Worm (Caenorhabditis elegans) whole organism, late embryonic: ENCODE results near the gene F26F2.10.

Source experiments
- C38D4.7 ChIP-seq: fragments of 200-800 bp; sonication (Bioruptor generic); optimal IDR thresholded peaks from 2 replicates; lab custom pipeline; 2018; ENCODE audit warnings: mild to moderate bottlenecking, missing genetic modification characterization, moderate library complexity, missing compliant biosample characterization
- K02D7.2 ChIP-seq: sonication (generic microtip); optimal IDR thresholded peaks from 2 replicates; lab custom pipeline; 2017; ENCODE audit warnings: mild to moderate bottlenecking, missing genetic modification characterization, missing compliant biosample characterization
- T23F11.4 ChIP-seq: fragments of 200-800 bp; sonication (Bioruptor generic); optimal IDR thresholded peaks from 2 replicates; lab custom pipeline; 2018; ENCODE audit warnings: mild to moderate bottlenecking, missing genetic modification characterization, missing compliant biosample characterization
- ama-1 ChIP-seq: fragments of 150-350 bp; optimal IDR thresholded peaks from 2 replicates; lab custom pipeline; 2014
- ceh-14 ChIP-seq: sonication (generic microtip); optimal IDR thresholded peaks from 2 replicates; lab custom pipeline; 2016; ENCODE audit warnings: missing genotype, missing genetic modification characterization, missing compliant biosample characterization
- ceh-2 ChIP-seq: sonication (generic microtip); optimal IDR thresholded peaks from 2 replicates; lab custom pipeline; 2016; ENCODE audit warnings: missing genotype, missing genetic modification characterization, missing compliant biosample characterization
- ceh-22 ChIP-seq: sonication (generic microtip); optimal IDR thresholded peaks from 2 replicates; lab custom pipeline; 2017; ENCODE audit warnings: missing biosample characterization, missing genetic modification characterization
- ceh-30 ChIP-seq: fragments of 150-350 bp; optimal IDR thresholded peaks from 2 replicates; lab custom pipeline; 2014; ENCODE audit warnings: missing biosample characterization, missing genetic modification characterization
- ceh-31 ChIP-seq: sonication (generic microtip); optimal IDR thresholded peaks from 2 replicates; lab custom pipeline; 2016; ENCODE audit warnings: missing genetic modification characterization, missing compliant biosample characterization
- ceh-34 ChIP-seq: sonication (generic microtip); optimal IDR thresholded peaks from 2 replicates; lab custom pipeline; 2016; ENCODE audit warnings: mild to moderate bottlenecking, missing genetic modification characterization, missing compliant biosample characterization
- ceh-6 ChIP-seq: fragments of 200-800 bp; sonication (Bioruptor generic); optimal IDR thresholded peaks from 2 replicates; lab custom pipeline; 2018; ENCODE audit warnings: mild to moderate bottlenecking, missing genetic modification characterization, missing compliant biosample characterization
- ceh-9 ChIP-seq: sonication (generic microtip); optimal IDR thresholded peaks from 2 replicates; lab custom pipeline; 2016; ENCODE audit warnings: mild to moderate bottlenecking, missing genetic modification characterization, inconsistent platforms, missing compliant biosample characterization
- che-1 ChIP-seq: sonication (generic microtip); optimal IDR thresholded peaks from 2 replicates; lab custom pipeline; 2016; ENCODE audit warnings: mild to moderate bottlenecking, missing genetic modification characterization, missing compliant biosample characterization
- dmd-4 ChIP-seq: sonication (generic microtip); optimal IDR thresholded peaks from 2 replicates; lab custom pipeline; 2016; ENCODE audit warnings: borderline replicate concordance, missing genetic modification characterization, missing compliant biosample characterization
- dve-1 ChIP-seq: sonication (generic microtip); optimal IDR thresholded peaks from 2 replicates; lab custom pipeline; 2017; ENCODE audit warnings: antibody characterized with exemption, mild to moderate bottlenecking, missing genetic modification characterization, missing compliant biosample characterization
- elt-4 ChIP-seq: sonication (generic microtip); optimal IDR thresholded peaks from 2 replicates; lab custom pipeline; 2016; ENCODE audit warnings: missing genetic modification characterization, missing compliant biosample characterization
- ets-4 ChIP-seq: sonication (generic microtip); optimal IDR thresholded peaks from 2 replicates; lab custom pipeline; 2016; ENCODE audit warnings: missing genetic modification characterization, missing compliant biosample characterization
- eyg-1 ChIP-seq: sonication (generic microtip); optimal IDR thresholded peaks from 2 replicates; lab custom pipeline; 2016; ENCODE audit warnings: missing genotype, missing genetic modification characterization, missing compliant biosample characterization
- fax-1 ChIP-seq: sonication (generic microtip); optimal IDR thresholded peaks from 2 replicates; lab custom pipeline; 2016; ENCODE audit warnings: missing genotype, missing genetic modification characterization, missing compliant biosample characterization
- fkh-6 ChIP-seq: sonication (generic microtip); optimal IDR thresholded peaks from 2 replicates; lab custom pipeline; 2016; ENCODE audit warnings: missing genetic modification characterization, missing compliant biosample characterization
- hlh-13 ChIP-seq: fragments of 200-800 bp; sonication (Bioruptor generic); optimal IDR thresholded peaks from 2 replicates; lab custom pipeline; 2018; ENCODE audit warnings: mild to moderate bottlenecking, missing genetic modification characterization, missing compliant biosample characterization
- hlh-30 ChIP-seq: sonication (generic microtip); optimal IDR thresholded peaks from 2 replicates; lab custom pipeline; 2017; ENCODE audit warnings: antibody characterized with exemption, missing genetic modification characterization, missing compliant biosample characterization; ENCODE audit not compliant: insufficient read depth
- lim-6 ChIP-seq: sonication (generic microtip); optimal IDR thresholded peaks from 2 replicates; lab custom pipeline; 2016; ENCODE audit warnings: missing genetic modification characterization, missing compliant biosample characterization
- madf-2 ChIP-seq: sonication (generic microtip); optimal IDR thresholded peaks from 2 replicates; lab custom pipeline; 2017; ENCODE audit warnings: missing genetic modification characterization, missing compliant biosample characterization
- nfya-1 ChIP-seq: sonication (generic microtip); optimal IDR thresholded peaks from 2 replicates; lab custom pipeline; 2017; ENCODE audit warnings: missing genetic modification characterization, mild to moderate bottlenecking, missing compliant biosample characterization, antibody characterized with exemption, moderate library complexity
- nhr-11 ChIP-seq: fragments of 150-350 bp; optimal IDR thresholded peaks from 2 replicates; lab custom pipeline; 2014; ENCODE audit warnings: missing biosample characterization, missing genetic modification characterization
- odd-2 ChIP-seq: sonication (generic microtip); optimal IDR thresholded peaks from 2 replicates; lab custom pipeline; 2017; ENCODE audit warnings: antibody characterized with exemption, mild to moderate bottlenecking, missing genetic modification characterization, missing compliant biosample characterization
- pax-1 ChIP-seq: fragments of 150-350 bp; optimal IDR thresholded peaks from 2 replicates; lab custom pipeline; 2014; ENCODE audit warnings: missing biosample characterization, missing genetic modification characterization
- pha-2 ChIP-seq: sonication (generic microtip); optimal IDR thresholded peaks from 2 replicates; lab custom pipeline; 2017; ENCODE audit warnings: mild to moderate bottlenecking, missing genetic modification characterization, missing compliant biosample characterization
- pros-1 ChIP-seq: fragments of 150-350 bp; optimal IDR thresholded peaks from 2 replicates; lab custom pipeline; 2014; ENCODE audit warnings: missing biosample characterization, missing genetic modification reagents, missing genetic modification characterization
- ref-2 ChIP-seq: sonication (generic microtip); optimal IDR thresholded peaks from 2 replicates; lab custom pipeline; 2016; ENCODE audit warnings: missing genetic modification characterization, missing compliant biosample characterization
- sdc-2 ChIP-seq: sonication (generic microtip); optimal IDR thresholded peaks from 2 replicates; lab custom pipeline; 2016; ENCODE audit warnings: missing genotype, missing genetic modification characterization, missing compliant biosample characterization
- sox-2 ChIP-seq: fragments of 200-800 bp; sonication (Bioruptor generic); IDR thresholded peaks from 2 replicates; pipeline ENCODE4 v1.3.6; 2022; ENCODE audit warnings: missing genetic modification reagents, missing genetic modification characterization, missing compliant biosample characterization
- sox-4 ChIP-seq: sonication (generic microtip); optimal IDR thresholded peaks from 2 replicates; lab custom pipeline; 2017; ENCODE audit warnings: mild to moderate bottlenecking, missing genetic modification characterization, inconsistent platforms, missing compliant biosample characterization
- syd-9 ChIP-seq: sonication (generic microtip); optimal IDR thresholded peaks from 2 replicates; lab custom pipeline; 2016; ENCODE audit warnings: mild to moderate bottlenecking, missing genetic modification characterization, moderate library complexity, missing compliant biosample characterization
- tbx-2 ChIP-seq: sonication (generic microtip); optimal IDR thresholded peaks from 2 replicates; lab custom pipeline; 2016; ENCODE audit warnings: missing genetic modification characterization, missing compliant biosample characterization
- tbx-7 ChIP-seq: sonication (generic microtip); optimal IDR thresholded peaks from 2 replicates; lab custom pipeline; 2016; ENCODE audit warnings: missing genotype, missing genetic modification characterization, missing compliant biosample characterization
- ttx-3 ChIP-seq: sonication (generic microtip); optimal IDR thresholded peaks from 2 replicates; lab custom pipeline; 2016; ENCODE audit warnings: missing genetic modification reagents, missing genetic modification characterization, missing compliant biosample characterization
- unc-42 ChIP-seq: sonication (generic microtip); optimal IDR thresholded peaks from 2 replicates; lab custom pipeline; 2016; ENCODE audit warnings: missing genotype, missing genetic modification characterization, missing compliant biosample characterization
- unc-55 ChIP-seq: sonication (generic microtip); optimal IDR thresholded peaks from 2 replicates; lab custom pipeline; 2017; ENCODE audit warnings: missing biosample characterization, missing genetic modification reagents, missing genetic modification characterization
- ztf-16 ChIP-seq: sonication (generic microtip); optimal IDR thresholded peaks from 2 replicates; lab custom pipeline; 2017; ENCODE audit warnings: missing genetic modification characterization, missing compliant biosample characterization

The F26F2.10 gene

DNA sequence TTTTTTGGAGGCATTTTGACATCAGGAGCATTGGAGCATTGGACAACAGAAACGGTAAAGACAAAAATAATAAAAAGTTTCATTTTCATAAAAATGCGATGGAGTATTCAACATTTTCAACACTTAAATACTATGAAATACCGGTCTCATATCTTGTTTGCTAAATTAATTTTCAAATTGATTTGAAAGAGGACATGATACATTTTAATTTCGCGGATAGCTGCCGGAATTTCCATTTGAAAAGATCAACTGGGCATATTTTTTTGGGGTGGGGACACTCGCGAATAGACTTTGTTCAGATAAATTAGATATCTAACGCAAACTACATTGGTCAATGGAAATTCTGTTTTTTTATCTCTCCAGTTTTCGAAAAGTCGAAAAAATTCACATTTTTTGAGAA lies at the start of gene F26F2.10:
Gene F26F2.10 (minus strand): TSS at position 101 of the 400 bp plus-strand sequence.
- TF ChIP-seq nhr-11 (no peak), C38D4.7 (GFP tag; lab: Kevin White, UChicago) (no peak), T23F11.4 (no peak), hlh-13 (GFP tag; lab: Kevin White, UChicago) (no peak), fax-1 (tag; lab: Kevin White, UChicago) (no peak), ceh-9 (no peak), sox-4 (no peak), syd-9 (tag; lab: Kevin White, UChicago) (no peak)

DNA sequence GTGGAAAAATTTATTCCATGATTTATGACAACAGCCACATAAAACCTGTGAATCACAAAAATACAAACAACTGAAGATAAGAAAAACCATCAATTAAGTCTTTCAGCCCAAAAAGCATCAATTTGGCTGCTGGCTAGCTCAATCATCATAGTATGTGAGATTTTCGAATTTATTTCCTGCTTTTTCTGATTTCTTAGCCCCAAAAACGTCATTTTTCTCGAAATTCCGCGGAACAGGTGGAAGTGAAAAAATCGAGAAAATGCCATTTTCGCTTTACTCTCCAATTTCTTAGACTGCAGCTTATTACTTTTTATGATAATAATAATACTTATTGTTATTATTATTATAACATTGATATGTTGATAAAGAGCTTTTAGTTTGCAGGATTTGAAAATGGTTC lies 47.2 kb upstream of the F26F2.10 start, which contains the start of gene srxa-15:
Gene srxa-15 (plus strand): TSS at position 301 of the 400 bp plus-strand sequence.
- TF ChIP-seq ceh-34 = no peak
- TF ChIP-seq hlh-30 = no peak
- TF ChIP-seq pros-1 (tag; lab: Kevin White, UChicago) = no peak

DNA sequence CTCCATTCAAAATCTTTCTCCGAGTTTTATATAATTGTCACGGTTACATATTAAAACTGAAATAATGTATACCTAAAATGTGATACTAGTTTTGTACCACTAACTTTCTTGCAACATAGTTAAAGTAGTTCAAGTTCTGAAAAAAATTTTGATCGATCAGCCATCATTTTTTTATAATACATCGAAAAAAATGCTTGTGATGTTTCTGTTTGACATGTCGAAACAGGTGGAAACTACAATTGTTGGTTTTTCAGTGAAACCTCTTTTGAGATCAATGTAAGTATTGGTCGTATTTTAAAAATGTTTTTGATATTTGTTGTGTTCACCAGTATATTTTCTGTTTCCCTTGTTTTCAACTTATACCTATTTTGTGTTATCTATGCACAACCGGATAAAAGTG lies 44.6 kb upstream of the F26F2.10 start, which contains the start of gene srxa-14:
Gene srxa-14 (plus strand): TSS at position 301 of the 400 bp plus-strand sequence.
- TF ChIP-seq fax-1 (tag; lab: Kevin White, UChicago) = no peak
- TF ChIP-seq ets-4 (tag; lab: Kevin White, UChicago) = no peak
- TF ChIP-seq ref-2 (tag; lab: Kevin White, UChicago) = no peak
- TF ChIP-seq syd-9 (tag; lab: Kevin White, UChicago) = no peak
- no peak for TF ChIP-seq ceh-2
- TF ChIP-seq nfya-1 (tag; lab: Kevin White, UChicago) = no peak
- no peak for TF ChIP-seq eyg-1
- TF ChIP-seq ceh-14 (tag; lab: Kevin White, UChicago) = no peak
- TF ChIP-seq ceh-6 (GFP tag; lab: Kevin White, UChicago) = no peak
- no peak for TF ChIP-seq unc-42 (tag; lab: Kevin White, UChicago)

DNA sequence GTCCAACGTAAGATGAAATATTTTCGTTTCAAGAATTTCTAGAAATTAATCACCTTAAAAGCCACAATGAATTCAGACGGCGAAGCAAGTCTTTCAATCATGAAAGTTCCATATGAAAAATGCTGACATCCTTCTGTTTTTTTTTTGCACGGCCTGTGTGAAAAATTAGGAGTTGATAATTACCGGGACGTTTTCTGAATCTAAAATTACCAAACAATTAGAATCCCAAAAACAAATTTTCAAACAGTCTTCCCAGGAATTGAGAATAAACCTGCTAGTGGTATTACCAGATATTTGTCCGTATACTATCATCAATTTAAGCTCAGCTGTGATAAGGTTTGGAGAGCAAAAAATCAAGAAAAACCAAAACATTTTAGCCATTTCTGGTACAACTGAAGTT lies 43.7 kb upstream of the F26F2.10 start, which contains the start of gene Y44A6B.3:
Gene Y44A6B.3 (minus strand): TSS at position 101 of the 400 bp plus-strand sequence.
- no peak for TF ChIP-seq ceh-31 (tag; lab: Kevin White, UChicago)
- no peak for TF ChIP-seq sox-2 (GFP tag; lab: Robert Waterston, UW)
- no peak for TF ChIP-seq dmd-4 (tag; lab: Kevin White, UChicago)
- TF ChIP-seq C38D4.7 (GFP tag; lab: Kevin White, UChicago) = no peak
- TF ChIP-seq che-1 (tag; lab: Kevin White, UChicago) = no peak
- no peak for TF ChIP-seq K02D7.2 (tag; lab: Kevin White, UChicago)
- TF ChIP-seq pha-2 (tag; lab: Kevin White, UChicago) = no peak
- no peak for TF ChIP-seq sdc-2
- TF ChIP-seq hlh-30 = no peak
- TF ChIP-seq lim-6 (tag; lab: Kevin White, UChicago) = no peak
- no peak for TF ChIP-seq tbx-2 (tag; lab: Kevin White, UChicago)
- TF ChIP-seq ttx-3 (tag; lab: Kevin White, UChicago) = no peak
- no peak for TF ChIP-seq fkh-6 (tag; lab: Kevin White, UChicago)
- no peak for TF ChIP-seq ceh-30 (tag; lab: Kevin White, UChicago)
- TF ChIP-seq ztf-16 (tag; lab: Kevin White, UChicago) = no peak
- no peak for TF ChIP-seq odd-2 (tag; lab: Kevin White, UChicago)
- no peak for TF ChIP-seq pax-1 (tag; lab: Kevin White, UChicago)
- no peak for TF ChIP-seq ceh-22 (tag; lab: Kevin White, UChicago)
- no peak for TF ChIP-seq fax-1 (tag; lab: Kevin White, UChicago)

DNA sequence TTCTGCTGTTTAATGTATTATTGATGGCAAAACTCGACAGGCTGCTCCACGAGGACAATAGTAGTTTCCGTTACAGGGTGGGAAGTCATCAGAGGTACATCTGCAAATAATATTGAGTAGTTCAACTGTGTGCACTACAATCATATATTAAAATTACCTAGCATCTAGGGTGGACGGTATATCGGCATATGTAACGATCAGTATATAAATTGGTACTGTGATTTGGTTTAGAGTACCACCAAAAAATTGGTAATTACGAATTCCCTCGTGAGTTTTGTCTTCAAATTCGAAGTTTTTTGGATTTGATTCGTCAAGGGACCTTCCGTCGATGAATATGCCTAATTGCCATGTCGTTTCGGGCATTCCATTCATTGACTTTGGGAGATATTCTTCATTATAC lies 42.2 kb upstream of the F26F2.10 start, which contains the start of gene ttr-13:
Gene ttr-13 (minus strand): TSS at position 101 of the 400 bp plus-strand sequence.
- TF ChIP-seq dmd-4 (tag; lab: Kevin White, UChicago) = no peak
- no peak for TF ChIP-seq ama-1 (lab: Kevin White, UChicago)
- TF ChIP-seq dve-1 (tag; lab: Kevin White, UChicago) = no peak
- TF ChIP-seq madf-2 = no peak
- no peak for TF ChIP-seq elt-4 (tag; lab: Kevin White, UChicago)
- TF ChIP-seq tbx-7 (tag; lab: Kevin White, UChicago) = no peak
- no peak for TF ChIP-seq unc-55 (GFP tag; lab: Kevin White, UChicago)
